Fruit fly (Drosophila melanogaster): ENCODE results near the gene CG10958.

CG10958 gene

dm6 chrX:8092075-8092682, 39.9 kb upstream of the CG10958 start (continued):
- TF ChIP-seq org-1 (GFP tag; optimal IDR thresholded peaks at IDR 0.05) = peak; percentile 94
- TF ChIP-seq CG1529 (GFP tag; optimal IDR thresholded peaks at IDR 0.05) = peak; percentile 93
- TF ChIP-seq Antp (GFP tag; optimal IDR thresholded peaks at IDR 0.05) = peak; percentile 70
- peak; percentile 71 for TF ChIP-seq CG13624 (GFP tag; optimal IDR thresholded peaks at IDR 0.05)
- peak; percentile 83 for TF ChIP-seq corto (GFP tag; optimal IDR thresholded peaks at IDR 0.05)
- peak; percentile 91 for TF ChIP-seq CG9437 (GFP tag; optimal IDR thresholded peaks at IDR 0.05)
- peak; percentile 78 for TF ChIP-seq CG9609 (GFP tag; optimal IDR thresholded peaks at IDR 0.05)
- peak; percentile 86 for TF ChIP-seq Ada2b (GFP tag; IDR thresholded peaks at IDR 0.05)
- no peak for TF ChIP-seq CG7745 (tag; optimal IDR thresholded peaks at IDR 0.05)
- peak; percentile 86 for TF ChIP-seq CG18764 (GFP tag; optimal IDR thresholded peaks at IDR 0.05)
- TF ChIP-seq CG7963 (GFP tag; IDR thresholded peaks at IDR 0.05; ENCODE audit: partially characterized antibody) = no peak
- peak; percentile 96 for TF ChIP-seq CG17829 (tag; optimal IDR thresholded peaks at IDR 0.05)
- peak; percentile 98 for TF ChIP-seq CG2678 (tag; optimal IDR thresholded peaks at IDR 0.05)
- TF ChIP-seq CG10274 (GFP tag; optimal IDR thresholded peaks at IDR 0.05) = peak; percentile 82
- peak; percentile 80 to 97 for TF ChIP-seq Hr51 (GFP tag; optimal IDR thresholded peaks at IDR 0.05)
- TF ChIP-seq pan (optimal IDR thresholded peaks at IDR 0.05) = no peak
- peak in 1 of 2 experiments; percentile 94 for TF ChIP-seq pan (GFP tag; optimal IDR thresholded peaks at IDR 0.05 in 1 of 2, IDR thresholded peaks at IDR 0.05 in 1 of 2)
- peak; percentile 57; the same call in 1 of the 2 replicates for TF ChIP-seq CG11696 (GFP tag; IDR thresholded peaks at IDR 0.05)
- TF ChIP-seq Med (GFP tag) = peak; percentile 86
- TF ChIP-seq HLHmδ (GFP tag; optimal IDR thresholded peaks at IDR 0.05) = no peak
- peak; percentile 92 for TF ChIP-seq CrebB (tag; optimal IDR thresholded peaks at IDR 0.05)
- peak; percentile 86 for TF ChIP-seq CG13123 (GFP tag; optimal IDR thresholded peaks at IDR 0.05)
- TF ChIP-seq gro (GFP tag; optimal IDR thresholded peaks at IDR 0.05) = no peak
- TF ChIP-seq CG9932 (GFP tag; IDR thresholded peaks at IDR 0.05) = peak; percentile 87
- TF ChIP-seq CG17912 (GFP tag; optimal IDR thresholded peaks at IDR 0.05) = peak; percentile 81
- TF ChIP-seq Elba2 (GFP tag; optimal IDR thresholded peaks at IDR 0.05) = no peak
- peak; percentile 60 for TF ChIP-seq lbe (GFP tag; optimal IDR thresholded peaks at IDR 0.05)
- peak; percentile 86 for TF ChIP-seq CG14667 (GFP tag; IDR thresholded peaks at IDR 0.05)
- peak; percentile 88 to 93 for TF ChIP-seq dpn (GFP tag; optimal IDR thresholded peaks at IDR 0.05)
- TF ChIP-seq CG3847 (GFP tag; IDR thresholded peaks at IDR 0.05) = peak; percentile 91
- peak; percentile 93 for TF ChIP-seq odd (GFP tag; optimal IDR thresholded peaks at IDR 0.05)
- TF ChIP-seq BEAF-32 (GFP tag; optimal IDR thresholded peaks at IDR 0.05) = peak; percentile 6
- TF ChIP-seq CG4328 (GFP tag; optimal IDR thresholded peaks at IDR 0.05) = peak; percentile 97
- peak; percentile 89 for TF ChIP-seq Hsf (GFP tag; optimal IDR thresholded peaks at IDR 0.05)
- TF ChIP-seq tna (GFP tag; IDR thresholded peaks at IDR 0.05; ENCODE audit: partially characterized antibody) = no peak
- TF ChIP-seq sug (tag; optimal IDR thresholded peaks at IDR 0.05) = peak; percentile 99
- no peak for TF ChIP-seq lov (optimal IDR thresholded peaks at IDR 0.05)
- TF ChIP-seq lov (GFP tag; IDR thresholded peaks at IDR 0.05) = peak; percentile 75; the same call in 2 of the 3 replicates
- TF ChIP-seq phol (tag; optimal IDR thresholded peaks at IDR 0.05) = peak; percentile 95
- peak; percentile 88 for TF ChIP-seq Camta (GFP tag; optimal IDR thresholded peaks at IDR 0.05)
- peak; percentile 69 for TF ChIP-seq Ets65A (GFP tag)
- no peak for TF ChIP-seq gfzf (GFP tag; optimal IDR thresholded peaks at IDR 0.05)
- TF ChIP-seq Bdp1 (GFP tag; optimal IDR thresholded peaks at IDR 0.05) = peak; percentile 78
- TF ChIP-seq CG15514 (GFP tag; optimal IDR thresholded peaks at IDR 0.05) = peak; percentile 83
- peak; percentile 80 for TF ChIP-seq ci (GFP tag; IDR thresholded peaks at IDR 0.05)
- no peak for TF ChIP-seq CG1832 (GFP tag; optimal IDR thresholded peaks at IDR 0.05)
- TF ChIP-seq Sox102F (GFP tag; optimal IDR thresholded peaks at IDR 0.05) = peak; percentile 95
- peak; percentile 25 for TF ChIP-seq ftz-f1 (GFP tag; optimal IDR thresholded peaks at IDR 0.05)
- TF ChIP-seq CG2116 (GFP tag; optimal IDR thresholded peaks at IDR 0.05) = peak; percentile 70
- TF ChIP-seq jigr1 (GFP tag; IDR thresholded peaks at IDR 0.05) = peak; percentile 90

All from whole organism, embryonic.